Worm (Caenorhabditis elegans) whole organism, L4/young adult: ENCODE measurements around the gene C04A2.15.

ENCODE experiments used
- W03F9.2 ChIP-seq: fragments of 150-350 bp; optimal IDR thresholded peaks from 2 replicates; lab custom pipeline; 2014; ENCODE audit warnings: missing biosample characterization, missing genetic modification characterization
- him-1 ChIP-seq: sonication (generic microtip); optimal IDR thresholded peaks from 2 replicates; lab custom pipeline; 2016; ENCODE audit warnings: missing genotype, missing genetic modification reagents, missing genetic modification characterization, missing compliant biosample characterization

DNA sequence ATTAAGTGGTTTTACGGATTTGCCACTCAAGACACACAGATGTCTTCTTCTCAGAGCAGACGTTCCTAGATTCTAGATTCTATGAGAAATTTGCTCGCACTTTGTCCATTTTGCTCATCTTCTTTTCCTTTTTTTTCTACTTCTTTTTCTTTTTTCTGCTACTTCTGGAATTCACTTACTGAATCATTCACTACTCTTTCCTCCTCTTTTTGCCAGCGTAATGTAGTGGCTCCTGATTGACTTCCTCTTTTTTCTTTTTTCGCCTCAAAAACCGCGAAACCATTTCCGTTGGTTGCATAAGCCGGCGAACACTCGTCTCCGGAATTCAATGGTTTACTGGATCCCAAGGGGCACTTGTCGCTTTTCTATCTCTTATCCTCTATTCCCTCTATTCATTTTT lies 19.8 kb upstream of the C04A2.15 start:
- TF ChIP-seq him-1 (tag; lab: Kevin White, UChicago) (no peak), W03F9.2 (tag; lab: Kevin White, UChicago) (no peak)
